Worm (Caenorhabditis elegans) whole organism, L3 larva: Measurements from ENCODE around the gene R02D1.2.

ENCODE experiments used
- R02D3.7 ChIP-seq: fragments of 150-350 bp; optimal IDR thresholded peaks from 2 replicates; lab custom pipeline; 2014; ENCODE audit warnings: missing biosample characterization, missing genetic modification characterization
- ZK546.5 ChIP-seq: sonication (generic microtip); optimal IDR thresholded peaks from 2 replicates; lab custom pipeline; 2017; ENCODE audit warnings: missing biosample characterization, missing genetic modification characterization
- ama-1 ChIP-seq: fragments of 150-350 bp; optimal IDR thresholded peaks from 2 replicates; lab custom pipeline; 2018
- ceh-28 ChIP-seq: fragments of 150-350 bp; optimal IDR thresholded peaks from 2 replicates; lab custom pipeline; 2014; ENCODE audit warnings: missing biosample characterization, missing genetic modification reagents, missing genetic modification characterization
- ceh-82 ChIP-seq: fragments of 150-350 bp; optimal IDR thresholded peaks from 2 replicates; lab custom pipeline; 2014; ENCODE audit warnings: missing biosample characterization, missing genetic modification characterization
- egl-27 ChIP-seq: sonication (generic microtip); optimal IDR thresholded peaks from 4 replicates; lab custom pipeline; 2017; ENCODE audit warnings: missing biosample characterization, missing genetic modification reagents, missing genetic modification characterization
- egl-5 ChIP-seq: fragments of 150-350 bp; optimal IDR thresholded peaks from 2 replicates; lab custom pipeline; 2017; ENCODE audit warnings: missing biosample characterization, missing genetic modification reagents, missing genetic modification characterization, inconsistent platforms
- elt-1 ChIP-seq: fragments of 150-350 bp; optimal IDR thresholded peaks from 2 replicates; lab custom pipeline; 2014; ENCODE audit warnings: missing biosample characterization, missing genetic modification characterization
- elt-2 ChIP-seq: sonication (generic microtip); optimal IDR thresholded peaks from 2 replicates; lab custom pipeline; 2016; ENCODE audit warnings: missing genetic modification reagents, mild to moderate bottlenecking, missing genetic modification characterization, missing compliant biosample characterization
- elt-3 ChIP-seq, 3 experiments: fragments of 150-350 bp in 1 of 3; sonication (generic microtip) in 2 of 3; optimal IDR thresholded peaks; 2 replicates in 2 of 3; 4 replicates in 1 of 3; lab custom pipeline; 2014 to 2017; ENCODE audit warnings: missing biosample characterization in 3 of 3, missing genetic modification characterization in 3 of 3
- eor-1 ChIP-seq, 2 experiments: fragments of 150-350 bp; optimal IDR thresholded peaks; 2 replicates each; lab custom pipeline; 2014 to 2018; ENCODE audit warnings: missing biosample characterization in 2 of 2, missing genetic modification characterization in 2 of 2
- fkh-10 ChIP-seq: sonication (generic microtip); optimal IDR thresholded peaks from 2 replicates; lab custom pipeline; 2017; ENCODE audit warnings: missing biosample characterization, missing genetic modification reagents, missing genetic modification characterization
- fkh-2 ChIP-seq: fragments of 150-350 bp; optimal IDR thresholded peaks from 2 replicates; lab custom pipeline; 2014; ENCODE audit warnings: missing biosample characterization, missing genetic modification reagents, missing genetic modification characterization
- fos-1 ChIP-seq: fragments of 150-350 bp; optimal IDR thresholded peaks from 2 replicates; lab custom pipeline; 2014; ENCODE audit warnings: missing biosample characterization, missing genetic modification characterization
- hmg-11 ChIP-seq: sonication (generic microtip); optimal IDR thresholded peaks from 2 replicates; lab custom pipeline; 2016; ENCODE audit warnings: missing genetic modification characterization, missing compliant biosample characterization
- jun-1 ChIP-seq: fragments of 150-350 bp; optimal IDR thresholded peaks from 2 replicates; lab custom pipeline; 2014; ENCODE audit warnings: missing biosample characterization, missing genetic modification reagents, missing genetic modification characterization
- lin-15B ChIP-seq: fragments of 150-350 bp; optimal IDR thresholded peaks from 2 replicates; lab custom pipeline; 2014; ENCODE audit warnings: missing biosample characterization, missing genetic modification characterization
- lin-39 ChIP-seq: fragments of 150-350 bp; optimal IDR thresholded peaks from 2 replicates; lab custom pipeline; 2018; ENCODE audit warnings: missing biosample characterization, missing genetic modification reagents, missing genetic modification characterization
- mml-1 ChIP-seq: fragments of 150-350 bp; sonication (generic microtip); optimal IDR thresholded peaks from 3 replicates; lab custom pipeline; 2014; ENCODE audit warnings: missing biosample characterization, missing genetic modification characterization
- nfya-1 ChIP-seq: sonication (generic microtip); optimal IDR thresholded peaks from 2 replicates; lab custom pipeline; 2017; ENCODE audit warnings: missing genetic modification characterization, mild to moderate bottlenecking, missing compliant biosample characterization, antibody characterized with exemption, moderate library complexity; ENCODE audit not compliant: insufficient read depth
- nhr-11 ChIP-seq: fragments of 150-350 bp; optimal IDR thresholded peaks from 2 replicates; lab custom pipeline; 2014; ENCODE audit warnings: missing biosample characterization, missing genetic modification characterization
- nhr-23 ChIP-seq: fragments of 150-350 bp; optimal IDR thresholded peaks from 2 replicates; lab custom pipeline; 2014; ENCODE audit warnings: missing biosample characterization, missing genetic modification reagents, missing genetic modification characterization
- nhr-237 ChIP-seq: fragments of 150-350 bp; optimal IDR thresholded peaks from 2 replicates; lab custom pipeline; 2014; ENCODE audit warnings: missing biosample characterization, missing genetic modification characterization
- nhr-25 ChIP-seq: sonication (generic microtip); optimal IDR thresholded peaks from 2 replicates; lab custom pipeline; 2017; ENCODE audit warnings: missing biosample characterization, missing genetic modification characterization
- nhr-28 ChIP-seq: fragments of 150-350 bp; optimal IDR thresholded peaks from 2 replicates; lab custom pipeline; 2014; ENCODE audit warnings: missing biosample characterization, missing genetic modification characterization
- nhr-43 ChIP-seq: sonication (generic microtip); optimal IDR thresholded peaks from 2 replicates; lab custom pipeline; 2016; ENCODE audit warnings: mild to moderate bottlenecking, missing genetic modification characterization, missing compliant biosample characterization; ENCODE audit not compliant: poor library complexity, severe bottlenecking
- nhr-67 ChIP-seq: fragments of 150-350 bp; optimal IDR thresholded peaks from 2 replicates; lab custom pipeline; 2014; ENCODE audit warnings: missing biosample characterization, missing genetic modification characterization
- nhr-76 ChIP-seq: fragments of 150-350 bp; sonication (generic microtip); optimal IDR thresholded peaks from 5 replicates; lab custom pipeline; 2014; ENCODE audit warnings: missing biosample characterization, missing genetic modification characterization
- pqm-1 ChIP-seq: fragments of 150-350 bp; optimal IDR thresholded peaks from 2 replicates; lab custom pipeline; 2017; ENCODE audit warnings: missing biosample characterization, missing genetic modification characterization, inconsistent platforms
- sea-2 ChIP-seq: fragments of 150-350 bp; sonication (generic microtip); optimal IDR thresholded peaks from 4 replicates; lab custom pipeline; 2014; ENCODE audit warnings: missing biosample characterization, missing genetic modification reagents, missing genetic modification characterization
- skn-1 ChIP-seq: fragments of 150-350 bp; optimal IDR thresholded peaks from 2 replicates; lab custom pipeline; 2014; ENCODE audit warnings: missing biosample characterization, missing genetic modification characterization
- snpc-4 ChIP-seq: fragments of 150-350 bp; optimal IDR thresholded peaks from 2 replicates; lab custom pipeline; 2014; ENCODE audit warnings: missing biosample characterization, missing genetic modification characterization
- tbx-2 ChIP-seq: sonication (generic microtip); optimal IDR thresholded peaks from 2 replicates; lab custom pipeline; 2016; ENCODE audit warnings: mild to moderate bottlenecking, missing genetic modification characterization, missing compliant biosample characterization
- unc-39 ChIP-seq: sonication (generic microtip); optimal IDR thresholded peaks from 4 replicates; lab custom pipeline; 2017; ENCODE audit warnings: missing biosample characterization, missing genetic modification characterization
- zag-1 ChIP-seq: fragments of 150-350 bp; optimal IDR thresholded peaks from 2 replicates; lab custom pipeline; 2014; ENCODE audit warnings: missing biosample characterization, missing genetic modification characterization
- ztf-4 ChIP-seq: fragments of 150-350 bp; optimal IDR thresholded peaks from 2 replicates; lab custom pipeline; 2014; ENCODE audit warnings: missing biosample characterization, missing genetic modification characterization

Gene R02D1.2

DNA sequence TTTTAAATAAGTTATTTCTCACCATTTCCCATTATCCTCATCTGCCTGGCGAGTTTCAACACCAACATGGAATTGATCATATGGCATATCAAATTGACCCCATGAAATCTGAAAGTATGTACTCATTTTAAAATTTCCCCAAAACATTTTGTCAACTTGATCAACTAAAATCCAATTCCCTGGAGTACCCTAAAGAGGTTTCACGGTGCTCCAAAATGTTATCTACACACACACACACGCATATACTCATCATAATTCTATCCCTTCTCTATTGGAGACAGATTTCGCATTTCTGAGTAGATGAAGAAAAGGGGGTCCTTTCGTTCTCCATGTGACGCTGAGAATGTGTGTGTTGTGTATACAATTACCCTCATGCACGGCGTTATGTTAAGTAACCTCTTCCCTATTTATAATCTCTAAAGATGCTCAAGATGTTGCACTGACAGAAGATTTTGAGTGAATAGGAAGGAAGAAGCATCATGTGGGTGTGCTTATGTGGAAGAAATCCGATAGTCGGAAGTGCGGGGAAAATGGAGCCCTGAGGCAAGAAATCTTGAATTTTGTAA lies 33.5 kb upstream of the R02D1.2 start:
- no peak for TF ChIP-seq skn-1 (tag; lab: Kevin White, UChicago)
- no peak for TF ChIP-seq nhr-237 (tag; lab: Kevin White, UChicago)
- no peak for TF ChIP-seq nhr-76 (tag; lab: Kevin White, UChicago)
- no peak for TF ChIP-seq egl-5 (tag; lab: Kevin White, UChicago)
- no peak for TF ChIP-seq unc-39 (tag; lab: Kevin White, UChicago)
- no peak for TF ChIP-seq ceh-82 (tag; lab: Kevin White, UChicago)
- no peak for TF ChIP-seq nhr-67 (tag; lab: Kevin White, UChicago)
- no peak for TF ChIP-seq nhr-25 (tag; lab: Kevin White, UChicago)
- TF ChIP-seq elt-2 (tag; lab: Kevin White, UChicago) = no peak
- TF ChIP-seq R02D3.7 (tag; lab: Kevin White, UChicago) = no peak
- TF ChIP-seq jun-1 (tag; lab: Kevin White, UChicago) = no peak
- TF ChIP-seq fos-1 (tag; lab: Kevin White, UChicago) = no peak
- no peak for TF ChIP-seq nhr-28
- TF ChIP-seq, all 47 proteins: peak for 0

DNA sequence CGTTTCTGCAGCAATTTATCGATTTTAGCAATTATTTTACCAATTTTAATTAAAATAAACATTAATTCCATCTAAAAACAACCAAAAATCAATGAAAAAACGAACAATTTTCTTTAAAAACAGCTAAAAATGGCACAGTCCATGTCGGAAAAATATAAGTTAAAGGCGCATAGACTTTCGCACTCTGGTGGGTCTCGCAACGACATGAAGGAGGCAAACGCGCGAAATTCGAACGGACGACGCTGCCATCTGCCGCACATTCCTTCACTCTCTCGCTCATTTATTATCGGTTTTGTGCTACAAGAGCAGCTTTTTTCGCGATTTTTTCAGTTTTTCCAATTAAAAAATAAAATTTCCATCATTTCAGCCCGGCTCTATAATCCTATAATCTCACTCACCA lies 24.2 kb upstream of the R02D1.2 start, which contains the start of gene mcm-7:
TSS of gene mcm-7 (plus strand) at position 368 of the 400 bp plus-strand sequence.
- TF ChIP-seq mml-1 = no peak
- peak; percentile 68 for TF ChIP-seq nhr-25 (tag; lab: Kevin White, UChicago)
- TF ChIP-seq nhr-11 (tag; lab: Kevin White, UChicago) = no peak
- TF ChIP-seq nfya-1 (tag; lab: Kevin White, UChicago) = peak; percentile 78
- peak; percentile 21 for TF ChIP-seq pqm-1
- no peak for TF ChIP-seq zag-1 (tag; lab: Kevin White, UChicago)
- no peak for TF ChIP-seq elt-3 (tag; optimal IDR thresholded peaks at IDR 0.05; lab: Kevin White, UChicago)
- peak; percentile 27 for TF ChIP-seq lin-39 (tag; lab: Kevin White, UChicago)
- TF ChIP-seq nhr-67 (tag; lab: Kevin White, UChicago) = no peak
- no peak for TF ChIP-seq fos-1 (tag; lab: Kevin White, UChicago)
- TF ChIP-seq sea-2 (GFP tag; lab: Kevin White, UChicago) = no peak
- no peak for TF ChIP-seq egl-5 (tag; lab: Kevin White, UChicago)
- peak; percentile 32 for TF ChIP-seq ama-1
- peak; percentile 1 for TF ChIP-seq snpc-4 (tag; lab: Kevin White, UChicago)
- peak; percentile 74 for TF ChIP-seq hmg-11
- no peak for TF ChIP-seq egl-27 (tag; lab: Kevin White, UChicago)
- TF ChIP-seq lin-15B (tag; lab: Kevin White, UChicago) = peak; percentile 75
- no peak for TF ChIP-seq ztf-4
- TF ChIP-seq nhr-23 (tag; lab: Kevin White, UChicago) = peak; percentile 42
- no peak for TF ChIP-seq tbx-2 (tag; lab: Kevin White, UChicago)
- TF ChIP-seq fkh-10 (GFP tag; lab: Kevin White, UChicago) = no peak
- no peak for TF ChIP-seq ceh-28 (tag; lab: Kevin White, UChicago)
- TF ChIP-seq elt-2 (tag; lab: Kevin White, UChicago) = peak; percentile 35

DNA sequence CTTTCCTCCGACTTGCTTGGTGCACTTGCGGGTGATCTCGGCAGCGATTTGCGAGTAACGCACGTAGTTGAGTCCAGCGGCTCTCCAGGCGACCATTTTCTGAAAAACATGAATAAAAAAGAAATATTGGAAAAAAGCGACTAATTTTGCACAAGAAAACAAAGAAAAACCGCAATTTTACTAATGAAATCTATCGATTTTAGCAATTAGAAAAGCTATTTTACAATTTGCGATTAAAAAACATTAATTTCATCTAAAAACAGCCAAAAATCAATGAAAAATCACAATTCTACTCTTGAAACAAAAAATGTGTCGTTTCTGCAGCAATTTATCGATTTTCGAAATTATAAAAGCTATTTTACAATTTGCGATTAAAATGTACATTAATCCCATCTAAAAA lies 23.7 kb upstream of the R02D1.2 start, which contains the start of gene hpo-18:
TSS of gene hpo-18 (minus strand) at position 101 of the 400 bp plus-strand sequence.
- no peak for TF ChIP-seq ZK546.5 (tag; lab: Kevin White, UChicago)
- TF ChIP-seq tbx-2 (tag; lab: Kevin White, UChicago) = no peak
- no peak for TF ChIP-seq fkh-10 (GFP tag; lab: Kevin White, UChicago)
- TF ChIP-seq eor-1 (tag; optimal IDR thresholded peaks at IDR 0.05; lab: Kevin White, UChicago) = no peak
- TF ChIP-seq egl-5 (tag; lab: Kevin White, UChicago) = no peak
- TF ChIP-seq elt-1 (tag; lab: Kevin White, UChicago) = no peak
- TF ChIP-seq fkh-2 = no peak
- no peak for TF ChIP-seq jun-1 (tag; lab: Kevin White, UChicago)

DNA sequence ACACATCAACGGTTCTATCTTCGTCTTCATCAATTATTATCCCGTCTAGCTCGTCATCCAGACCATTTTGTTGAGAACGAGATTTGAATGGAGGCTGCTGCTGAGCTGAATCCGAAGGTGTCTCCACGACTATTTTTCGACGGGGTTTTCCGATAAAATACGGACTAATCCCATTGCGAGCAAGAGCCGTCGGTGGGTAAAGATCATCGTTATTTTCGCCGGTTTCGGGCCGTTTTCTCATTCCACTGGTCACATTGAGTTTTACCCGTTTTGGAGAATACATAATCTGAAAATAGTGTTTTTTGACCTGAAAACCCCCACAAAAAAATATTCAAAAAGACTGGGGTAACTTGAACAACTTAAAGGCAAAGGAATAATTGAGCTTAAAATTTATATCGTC lies 23.1 kb upstream of the R02D1.2 start, which contains the start of gene figl-1:
TSS of gene figl-1 (minus strand) at position 286 of the 400 bp plus-strand sequence.
- TF ChIP-seq nhr-43 (tag; lab: Kevin White, UChicago) = peak; percentile 19
- no peak for TF ChIP-seq sea-2 (GFP tag; lab: Kevin White, UChicago)
- no peak for TF ChIP-seq tbx-2 (tag; lab: Kevin White, UChicago)
- no peak for TF ChIP-seq nhr-76 (tag; lab: Kevin White, UChicago)
